Fruit fly (Drosophila melanogaster): ENCODE results near the gene Gs2.

DNA sequence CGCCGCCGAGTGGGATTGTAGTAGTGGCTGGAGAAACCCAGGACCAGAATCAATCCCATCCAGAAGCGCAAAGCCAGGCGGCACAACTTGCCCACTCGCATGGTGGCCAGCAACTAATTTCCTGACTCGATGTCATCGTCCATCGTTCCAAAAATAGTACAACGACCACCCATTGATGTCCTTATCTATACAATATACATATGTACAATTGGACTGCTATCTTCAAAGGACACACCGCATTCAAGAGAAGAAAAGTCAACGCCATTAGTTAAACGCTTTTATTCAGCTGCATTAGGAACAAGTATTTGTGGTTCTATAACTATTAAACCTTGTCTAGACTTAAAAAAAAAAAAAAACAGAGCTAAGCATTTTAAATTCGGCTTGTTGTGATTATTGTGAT, 9.5 kb upstream of the Gs2 start, which contains the start of gene Gr10b:
- TF ChIP-seq CG11617 (GFP tag; optimal IDR thresholded peaks at IDR 0.05) (no peak), tj (GFP tag; optimal IDR thresholded peaks at IDR 0.05) (no peak), CG14711 (tag; optimal IDR thresholded peaks at IDR 0.05) (no peak), kay (GFP tag; ENCODE audit: borderline replicate concordance) (no peak), CG5204 (GFP tag; optimal IDR thresholded peaks at IDR 0.05) (no peak), CG33017 (tag; optimal IDR thresholded peaks at IDR 0.05) (no peak), cic (GFP tag; optimal IDR thresholded peaks at IDR 0.05) (no peak), cnc (optimal IDR thresholded peaks at IDR 0.05) (no peak)

Measured in whole organism, adult.